Worm (Caenorhabditis elegans): Measurements from ENCODE around the gene ttr-9.

The ttr-9 gene

ce11 chrIV:9511640-9512039, 5.5 kb upstream of the ttr-9 start (continued):
- TF ChIP-seq nhr-76 (tag; optimal IDR thresholded peaks at IDR 0.05), result no peak
- TF ChIP-seq nhr-19 (GFP tag; conservative IDR thresholded peaks at IDR 0.05), result no peak
- TF ChIP-seq C16A3.4 (tag; optimal IDR thresholded peaks at IDR 0.05), result no peak
- TF ChIP-seq skn-1 (tag; optimal IDR thresholded peaks at IDR 0.05), result no peak
- TF ChIP-seq lin-13 (GFP tag; optimal IDR thresholded peaks at IDR 0.05), result no peak

ce11 chrIV:9511221-9511638, 5.1 kb upstream of the ttr-9 start:
- TF ChIP-seq lsy-2 (tag; optimal IDR thresholded peaks at IDR 0.05) (peak; percentile 72 to 80), lin-39 (tag; optimal IDR thresholded peaks at IDR 0.05) (peak; percentile 82), ztf-4 (tag; optimal IDR thresholded peaks at IDR 0.05) (peak; percentile 60), mdl-1 (tag; optimal IDR thresholded peaks at IDR 0.05) (peak in 1 of 2 experiments; percentile 76), snpc-4 (tag; optimal IDR thresholded peaks at IDR 0.05) (peak; percentile 99), ceh-8 (GFP tag; optimal IDR thresholded peaks at IDR 0.05) (peak; percentile 85), efl-1 (optimal IDR thresholded peaks at IDR 0.05) (peak; percentile 73 to 78), efl-1 (GFP tag; optimal IDR thresholded peaks at IDR 0.05 in 1 of 2) (peak; percentile 61 to 97), unc-130 (tag; optimal IDR thresholded peaks at IDR 0.05) (peak; percentile 7), nhr-11 (tag; optimal IDR thresholded peaks at IDR 0.05) (peak; percentile 17), ztf-11 (tag; optimal IDR thresholded peaks at IDR 0.05) (peak in 1 of 2 experiments; percentile 84), C34B4.2 (tag; optimal IDR thresholded peaks at IDR 0.05) (no peak), ceh-88 (GFP tag; IDR thresholded peaks at IDR 0.05) (no peak; the same call in 1 of the 2 replicates), aha-1 (tag; optimal IDR thresholded peaks at IDR 0.05) (no peak), tbx-2 (tag; optimal IDR thresholded peaks at IDR 0.05) (peak; percentile 82), nhr-19 (GFP tag; conservative IDR thresholded peaks at IDR 0.05) (peak; percentile 87), nhr-90 (tag; optimal IDR thresholded peaks at IDR 0.05; ENCODE audit: poor library complexity) (peak; percentile 89), skn-1 (tag; optimal IDR thresholded peaks at IDR 0.05) (peak; percentile 59), elt-3 (tag; optimal IDR thresholded peaks at IDR 0.05) (peak in 5 of 6 experiments; percentile 31 to 61 (median 47)), ceh-82 (tag; optimal IDR thresholded peaks at IDR 0.05) (peak; percentile 84 to 87 (median 86)), nhr-47 (tag; optimal IDR thresholded peaks at IDR 0.05) (peak; percentile 95), nhr-237 (tag; optimal IDR thresholded peaks at IDR 0.05) (peak; percentile 40), rnt-1 (tag; optimal IDR thresholded peaks at IDR 0.05) (peak; percentile 84), pag-3 (tag; optimal IDR thresholded peaks at IDR 0.05; ENCODE audit: borderline replicate concordance, insufficient read depth) (no peak), ceh-63 (GFP tag; optimal IDR thresholded peaks at IDR 0.05) (no peak), F16B12.6 (tag; optimal IDR thresholded peaks at IDR 0.05) (peak; percentile 64), tlp-1 (tag; optimal IDR thresholded peaks at IDR 0.05) (no peak), pax-3 (tag; optimal IDR thresholded peaks at IDR 0.05) (peak; percentile 67), sup-37 (GFP tag; optimal IDR thresholded peaks at IDR 0.05) (peak; percentile 67), zag-1 (tag; optimal IDR thresholded peaks at IDR 0.05) (no peak), vab-15 (tag; optimal IDR thresholded peaks at IDR 0.05) (no peak), egl-27 (tag; optimal IDR thresholded peaks at IDR 0.05) (peak in 1 of 2 experiments; percentile 2), ets-5 (GFP tag; IDR thresholded peaks at IDR 0.05) (no peak), hlh-17 (GFP tag; optimal IDR thresholded peaks at IDR 0.05; ENCODE audit: borderline replicate concordance) (no peak), nhr-12 (tag; optimal IDR thresholded peaks at IDR 0.05) (no peak), lir-3 (tag; optimal IDR thresholded peaks at IDR 0.05; ENCODE audit: poor library complexity) (peak; percentile 55), C16A3.4 (tag; optimal IDR thresholded peaks at IDR 0.05) (peak; percentile 65), unc-98 (GFP tag; IDR thresholded peaks at IDR 0.05) (no peak), jun-1 (tag; optimal IDR thresholded peaks at IDR 0.05) (peak; percentile 52), grh-1 (GFP tag; IDR thresholded peaks at IDR 0.05) (peak; percentile 81), unc-30 (tag; optimal IDR thresholded peaks at IDR 0.05) (no peak), fkh-10 (GFP tag; optimal IDR thresholded peaks at IDR 0.05) (peak; percentile 29), fos-1 (tag; optimal IDR thresholded peaks at IDR 0.05) (peak; percentile 63), snu-23 (GFP tag; optimal IDR thresholded peaks at IDR 0.05) (peak; percentile 92), hlh-4 (tag; optimal IDR thresholded peaks at IDR 0.05) (no peak), fkh-4 (tag; optimal IDR thresholded peaks at IDR 0.05; ENCODE audit: borderline replicate concordance) (peak; percentile 13), alr-1 (tag; optimal IDR thresholded peaks at IDR 0.05; ENCODE audit: borderline replicate concordance) (no peak), dsc-1 (tag; optimal IDR thresholded peaks at IDR 0.05) (peak; percentile 91)
